Fruit fly (Drosophila melanogaster): ENCODE data around the gene dally.
A peak's percentile ranks its signal among the peaks of the same experiment; 100 is the strongest.

- TF ChIP-seq CG11617 (GFP tag; optimal IDR thresholded peaks at IDR 0.05) (no peak), cnc (optimal IDR thresholded peaks at IDR 0.05) (no peak), CG33017 (tag; optimal IDR thresholded peaks at IDR 0.05) (no peak), kay (GFP tag; ENCODE audit: borderline replicate concordance) (peak; percentile 47), CG14711 (tag; optimal IDR thresholded peaks at IDR 0.05) (no peak), tj (GFP tag; optimal IDR thresholded peaks at IDR 0.05) (no peak), toe (GFP tag; optimal IDR thresholded peaks at IDR 0.05) (no peak), CG7101 (tag; optimal IDR thresholded peaks at IDR 0.05) (no peak), Hr96 (GFP tag; optimal IDR thresholded peaks at IDR 0.05) (no peak), CG5204 (GFP tag; optimal IDR thresholded peaks at IDR 0.05) (no peak), pad (GFP tag; optimal IDR thresholded peaks at IDR 0.05) (no peak)
Observed at dm6 chr3L:8804082-8804814, 23.1 kb upstream of the dally start, which contains the start of the genes CG32023 and CG34427.

All from whole organism, adult.